Worm (Caenorhabditis elegans) whole organism, dauer: ENCODE results near the gene Y38H6C.23.

ENCODE experiments used
- unc-62 ChIP-seq: sonication (generic microtip); optimal IDR thresholded peaks from 2 replicates; lab custom pipeline; 2017; ENCODE audit warnings: missing biosample characterization, missing genetic modification reagents, missing genetic modification characterization

Y38H6C.23 gene

DNA sequence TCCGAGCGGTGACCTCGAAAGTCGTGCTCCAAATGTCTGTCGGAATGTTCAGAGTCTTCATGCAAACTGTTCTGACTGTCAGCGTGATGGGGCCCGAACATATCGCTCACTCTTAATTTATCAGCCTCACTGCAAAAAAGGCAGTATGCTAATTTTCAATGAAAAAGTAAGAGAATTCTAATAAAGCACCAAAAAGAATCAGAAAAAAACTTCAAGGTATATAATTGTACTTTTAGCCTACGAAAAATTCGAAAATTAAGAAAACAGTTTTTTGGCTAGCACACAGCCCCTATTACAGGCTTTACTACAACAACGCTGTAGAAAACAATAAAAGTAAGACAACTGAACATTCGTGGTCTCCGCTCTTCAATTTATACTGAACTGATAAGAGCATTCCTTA, 5.6 kb upstream of the Y38H6C.23 start, which contains the start of gene F26F2.1:
Gene F26F2.1 (minus strand): TSS at position 101 of the 400 bp plus-strand sequence.
- TF ChIP-seq unc-62 = no peak

DNA sequence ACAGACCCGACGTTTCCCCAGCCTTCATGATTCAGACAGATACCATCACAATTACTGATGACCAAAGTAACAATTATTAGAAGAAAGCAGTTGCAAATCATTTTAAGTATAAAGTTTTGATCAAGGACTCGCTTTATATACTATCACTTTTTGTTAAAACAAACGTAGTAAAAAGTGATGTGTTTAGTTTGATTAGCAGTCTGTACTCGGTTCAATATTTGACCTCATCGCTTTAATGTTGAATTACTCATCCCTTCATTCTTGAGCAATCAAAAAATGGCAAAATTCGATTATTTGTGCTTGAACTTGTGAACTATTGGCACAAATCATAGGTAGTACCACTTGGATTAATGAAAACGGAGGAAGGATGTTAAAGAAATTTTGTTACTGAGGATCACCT, 2.1 kb upstream of the Y38H6C.23 start, which contains the start of gene abf-4:
Gene abf-4 (minus strand): TSS at position 101 of the 400 bp plus-strand sequence.
- TF ChIP-seq unc-62 = no peak

ce11 chrV:20555120-20555519, 1.0 kb downstream of the Y38H6C.23 start, which contains the start of gene Y38H6C.21:
Gene Y38H6C.21, minus strand, starts transcription at chrV:20555267.
- no peak for TF ChIP-seq unc-62

DNA sequence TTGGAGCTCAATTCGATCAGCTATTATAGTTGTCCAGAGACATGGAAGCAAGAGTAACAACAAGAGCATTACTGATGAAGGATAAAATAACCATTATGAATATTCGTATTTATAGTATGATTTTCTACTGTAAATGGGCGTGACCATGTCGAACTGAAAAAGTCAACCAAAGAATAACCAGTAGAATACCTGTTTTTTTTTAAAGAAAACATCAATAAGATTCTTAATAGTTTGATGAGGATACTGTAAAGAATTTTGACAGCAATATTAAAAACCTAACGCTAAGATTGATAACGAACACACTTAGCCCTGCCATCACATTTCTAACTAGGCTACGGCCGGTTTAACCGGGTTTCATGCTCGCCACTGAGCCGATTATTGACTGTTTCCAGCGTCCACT, 3.2 kb downstream of the Y38H6C.23 start, which contains the start of gene vmo-1:
Gene vmo-1 (minus strand): TSS at position 101 of the 400 bp plus-strand sequence.
- no peak for TF ChIP-seq unc-62

ce11 chrV:20551096-20551495, 5.1 kb downstream of the Y38H6C.23 start, which contains the start of gene Y38H6C.20:
Gene Y38H6C.20, minus strand, starts transcription at chrV:20551196.
- no peak for TF ChIP-seq unc-62

- no peak for TF ChIP-seq unc-62
These were observed 9.1 kb downstream of the Y38H6C.23 start, which contains the start of gene Y38H6C.18 for ce11 chrV:20547048-20547447. Gene Y38H6C.18, minus strand, starts transcription at chrV:20547148.

DNA sequence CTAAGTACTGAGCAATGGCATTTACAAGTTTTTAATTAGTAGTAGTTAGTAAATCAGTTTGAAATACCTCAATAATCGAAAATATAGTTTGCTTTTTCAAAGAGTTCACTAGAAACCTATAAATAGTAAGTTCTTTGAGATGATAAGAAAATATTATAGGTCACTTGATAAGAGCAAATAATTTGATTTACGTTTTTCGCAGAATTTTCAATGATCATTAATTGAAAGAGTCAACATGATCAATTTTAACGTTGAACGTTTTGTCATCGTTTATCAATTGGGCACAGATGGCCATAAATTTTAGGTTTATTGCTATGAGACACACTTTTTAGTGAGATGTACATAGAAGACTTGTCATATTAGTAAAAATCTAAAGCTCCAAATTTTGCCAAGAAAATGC, 10.4 kb downstream of the Y38H6C.23 start:
- TF ChIP-seq unc-62 = no peak

DNA sequence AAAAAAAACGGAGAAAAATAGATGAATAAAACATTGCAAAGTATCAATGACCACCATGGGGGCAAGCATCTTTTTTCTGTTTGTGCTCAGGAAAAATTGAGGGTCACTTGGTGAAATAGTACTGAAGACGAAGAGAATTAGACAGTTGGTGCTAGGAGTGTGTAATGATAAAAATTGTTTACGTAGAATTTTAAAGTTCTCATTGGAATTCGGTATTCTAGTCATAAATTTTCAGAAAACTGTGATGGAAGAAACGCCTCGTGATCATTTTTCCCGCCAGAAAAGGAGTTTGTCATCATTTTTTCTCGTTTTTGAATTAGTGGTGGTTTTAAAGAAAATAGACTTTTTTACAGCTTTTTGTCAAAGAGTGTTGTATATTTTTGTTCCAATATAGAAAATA, 11.6 kb downstream of the Y38H6C.23 start:
- TF ChIP-seq unc-62 = no peak

- TF ChIP-seq unc-62 = no peak
These were observed 12.1 kb downstream of the Y38H6C.23 start, which contains the start of gene slc-36.3 for ce11 chrV:20544092-20544491. Gene slc-36.3, minus strand, starts transcription at chrV:20544192.

ce11 chrV:20539055-20539454, 17.1 kb downstream of the Y38H6C.23 start, which contains the start of gene Y38H6C.16:
Gene Y38H6C.16, minus strand, starts transcription at chrV:20539347.
- no peak for TF ChIP-seq unc-62

ce11 chrV:20536208-20536607, 20.0 kb downstream of the Y38H6C.23 start, which contains the start of gene Y38H6C.15:
Gene Y38H6C.15, minus strand, starts transcription at chrV:20536308.
- no peak for TF ChIP-seq unc-62

- no peak for TF ChIP-seq unc-62
These were observed 22.1 kb downstream of the Y38H6C.23 start, which contains the start of gene famh-161 for ce11 chrV:20534072-20534471. Gene famh-161, minus strand, starts transcription at chrV:20534172.

- TF ChIP-seq unc-62 = no peak
These were observed 28.7 kb downstream of the Y38H6C.23 start, which contains the start of gene Y38H6C.13 for ce11 chrV:20527493-20527892. Gene Y38H6C.13, plus strand, starts transcription at chrV:20527793.

DNA sequence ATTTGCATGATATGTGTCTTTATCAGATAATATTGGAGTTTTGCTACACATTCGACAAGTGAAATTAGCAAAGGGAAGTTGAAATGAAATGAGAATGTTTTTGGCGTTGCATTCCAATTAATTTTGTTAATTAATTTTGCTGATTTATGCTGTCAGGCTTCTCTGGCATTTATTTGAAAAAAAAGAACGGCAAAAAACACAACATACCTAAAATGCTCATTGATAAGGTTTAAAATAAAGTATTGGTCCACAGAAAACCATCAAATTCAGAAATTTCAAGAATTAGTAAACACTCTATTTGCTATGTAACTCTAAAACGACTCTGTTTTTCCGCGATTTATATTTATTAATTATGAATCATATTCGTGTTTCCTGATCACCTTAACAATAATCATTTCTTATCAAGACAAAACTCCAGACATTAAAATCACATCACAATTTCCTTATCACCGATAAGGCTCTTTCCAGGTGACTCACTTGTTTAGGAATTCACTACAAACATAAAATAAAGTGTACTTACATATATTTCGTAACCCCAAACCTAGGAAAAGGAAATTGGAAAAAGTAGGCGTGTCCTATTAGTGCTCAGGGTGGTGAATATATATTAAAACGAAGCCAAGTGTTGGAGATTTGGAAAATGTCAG, 30.2 kb downstream of the Y38H6C.23 start, which contains the start of the genes srh-166 and Y38H6C.24:
Gene srh-166 (minus strand): TSS at position 51 of the 644 bp plus-strand sequence.
Gene Y38H6C.24 (plus strand): TSS at position 620 of the 644 bp plus-strand sequence.
- TF ChIP-seq unc-62 = no peak

DNA sequence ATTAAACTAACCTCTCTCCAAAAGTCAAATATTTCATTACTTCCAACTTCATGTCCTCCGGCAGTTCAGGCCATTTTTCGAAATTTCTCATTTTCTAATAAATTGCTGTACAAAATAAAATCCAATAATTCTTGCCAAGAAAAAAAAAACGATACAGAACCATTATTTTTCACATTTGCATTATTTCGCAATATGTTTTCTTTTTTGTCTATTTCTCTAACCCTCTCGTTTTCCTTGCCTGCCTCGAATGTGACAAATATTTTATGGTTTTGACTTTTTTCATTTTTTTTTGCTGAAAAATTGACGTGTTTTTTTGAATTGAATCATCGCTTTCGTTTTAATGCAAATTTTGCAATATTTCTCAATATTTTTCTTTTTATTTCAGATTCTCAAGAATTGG, 33.9 kb downstream of the Y38H6C.23 start, which contains the start of the genes Y38H6C.9 and fbxa-150:
Gene Y38H6C.9 (minus strand): TSS at position 52 of the 400 bp plus-strand sequence.
Gene fbxa-150 (plus strand): TSS at position 380 of the 400 bp plus-strand sequence.
- no peak for TF ChIP-seq unc-62

- TF ChIP-seq unc-62 = no peak
These were observed 37.2 kb downstream of the Y38H6C.23 start, which contains the start of gene Y38H6C.25 for ce11 chrV:20518927-20519326. Gene Y38H6C.25, plus strand, starts transcription at chrV:20519227.

DNA sequence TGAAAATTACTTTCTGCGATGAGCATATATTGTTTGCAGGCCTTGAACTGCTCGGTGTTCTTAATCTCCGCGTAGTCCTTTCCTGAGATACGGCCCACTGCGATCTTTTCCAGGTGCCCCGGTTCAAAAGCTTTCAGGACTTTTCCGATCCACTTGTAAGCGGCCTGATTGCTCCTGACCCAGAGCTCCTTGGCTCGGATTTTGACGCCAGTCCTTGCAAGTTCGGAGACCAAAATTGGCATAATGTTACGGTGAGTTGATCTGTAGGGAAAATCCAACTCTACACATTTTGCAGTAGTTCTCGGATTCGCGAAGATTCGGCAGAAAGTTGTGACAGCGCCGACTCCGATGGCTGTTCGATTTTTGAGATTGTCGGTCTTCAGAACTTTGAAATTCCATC, 39.2 kb downstream of the Y38H6C.23 start:
- no peak for TF ChIP-seq unc-62
